Fruit fly (Drosophila melanogaster) Kc167 (cell line): Measurements from ENCODE around the gene dgt2.

ENCODE experiments used
- Sin3A ChIP-seq: fragments of >200 bp; optimal IDR thresholded peaks from 2 replicates; lab custom pipeline; 2018; ENCODE audit warnings: missing external identifiers
- h ChIP-seq: fragments of >200 bp; optimal IDR thresholded peaks from 3 replicates; lab custom pipeline; 2018; ENCODE audit warnings: missing external identifiers
- insv ChIP-seq: fragments of >200 bp; optimal IDR thresholded peaks from 3 replicates; lab custom pipeline; 2018; ENCODE audit warnings: missing external identifiers
- psq ChIP-seq: fragments of >200 bp; optimal IDR thresholded peaks from 2 replicates; lab custom pipeline; 2017; ENCODE audit warnings: missing external identifiers
- ttk ChIP-seq: sonication (Bioruptor generic); optimal IDR thresholded peaks from 2 replicates; lab custom pipeline; 2017; ENCODE audit warnings: missing external identifiers

dm6 chr2L:12010100-12010876 is 20.6 kb downstream of the dgt2 start:
- TF ChIP-seq insv (lab: Kevin White, UChicago) (no peak), ttk (lab: Kevin White, UChicago) (no peak), psq (lab: Kevin White, UChicago) (no peak), Sin3A (no peak), h (no peak)
